Fruit fly (Drosophila melanogaster): ENCODE results near the gene Rap1.

The Rap1 gene

DNA sequence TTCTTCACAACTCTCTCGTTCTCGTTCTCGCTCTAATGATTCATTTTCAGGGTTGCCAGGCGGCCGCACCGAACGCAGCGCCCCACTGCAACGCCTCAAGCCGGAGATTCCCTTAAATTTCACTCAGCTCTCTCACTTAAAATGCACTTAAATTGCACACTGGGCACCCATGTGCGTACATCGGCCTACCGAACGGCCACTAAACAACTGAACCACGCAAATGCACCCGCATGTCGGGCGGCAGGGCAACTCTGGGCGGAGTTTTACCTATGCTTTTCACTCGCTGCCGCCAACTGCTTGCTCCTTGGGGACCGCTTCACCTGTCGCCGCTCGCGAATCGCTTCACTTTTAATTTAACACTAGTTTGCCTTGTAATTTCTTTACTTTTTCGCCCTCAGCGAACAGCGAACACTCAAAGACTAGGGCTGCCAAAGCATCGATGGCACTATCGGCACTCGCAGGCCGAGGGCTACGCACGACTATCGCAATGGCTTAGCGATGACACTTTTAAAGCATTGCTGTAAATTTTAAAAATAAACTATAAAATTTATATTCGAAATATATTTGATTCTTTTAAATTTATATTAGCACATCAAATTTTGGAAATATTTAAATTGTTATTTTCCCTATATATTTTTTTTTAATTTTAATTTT is at the start of gene Rap1 (continued):
- TF ChIP-seq CrebB (tag; optimal IDR thresholded peaks at IDR 0.05): no peak
- TF ChIP-seq ATbp (GFP tag; optimal IDR thresholded peaks at IDR 0.05): no peak
- TF ChIP-seq fru (optimal IDR thresholded peaks at IDR 0.05): no peak
- TF ChIP-seq emc (GFP tag; optimal IDR thresholded peaks at IDR 0.05): peak; percentile 18
- no peak for TF ChIP-seq sr (GFP tag; IDR thresholded peaks at IDR 0.05)
- TF ChIP-seq Hr39 (optimal IDR thresholded peaks at IDR 0.05): no peak
- TF ChIP-seq mam (GFP tag; optimal IDR thresholded peaks at IDR 0.05): peak; percentile 81
- peak; percentile 48 for TF ChIP-seq tx (GFP tag; optimal IDR thresholded peaks at IDR 0.05)
- TF ChIP-seq CG34224 (GFP tag; IDR thresholded peaks at IDR 0.05; ENCODE audit: partially characterized antibody): peak; percentile 85
- TF ChIP-seq CG8290 (GFP tag; optimal IDR thresholded peaks at IDR 0.05): peak; percentile 85
- peak in 1 of 2 experiments; percentile 55 for TF ChIP-seq CG8290 (tag; optimal IDR thresholded peaks at IDR 0.05)
- TF ChIP-seq Hmr (GFP tag; optimal IDR thresholded peaks at IDR 0.05): no peak
- 0 out of 3 replicates have a peak, but pooled peaks have one; percentile 37 for TF ChIP-seq CG11560 (tag; IDR thresholded peaks at IDR 0.05)
- TF ChIP-seq CG3838 (GFP tag; optimal IDR thresholded peaks at IDR 0.05): no peak
- peak; percentile 48; the same call in 1 of the 3 replicates for TF ChIP-seq so (GFP tag; IDR thresholded peaks at IDR 0.05)
- no peak for TF ChIP-seq CG30431 (GFP tag; optimal IDR thresholded peaks at IDR 0.05)
- peak; percentile 32 for TF ChIP-seq Abd-B (GFP tag; optimal IDR thresholded peaks at IDR 0.05)
- no peak for TF ChIP-seq da (GFP tag; optimal IDR thresholded peaks at IDR 0.05)
- peak; percentile 95 for TF ChIP-seq kay (GFP tag; optimal IDR thresholded peaks at IDR 0.05)
- TF ChIP-seq Optix (GFP tag; IDR thresholded peaks at IDR 0.05): 0 out of 3 replicates have a peak, but pooled peaks have one; percentile 35
- TF ChIP-seq tgo (GFP tag; IDR thresholded peaks at IDR 0.05): peak; percentile 76
- no peak for TF ChIP-seq CG33557 (GFP tag; optimal IDR thresholded peaks at IDR 0.05)
- no peak for TF ChIP-seq Stat92E (GFP tag; optimal IDR thresholded peaks at IDR 0.05)
- TF ChIP-seq CG4820 (GFP tag; optimal IDR thresholded peaks at IDR 0.05): peak; percentile 23
- peak; percentile 58 for TF ChIP-seq CG10959 (GFP tag; IDR thresholded peaks at IDR 0.05)
- no peak for TF ChIP-seq tio (GFP tag; optimal IDR thresholded peaks at IDR 0.05)
- TF ChIP-seq Camta (GFP tag; optimal IDR thresholded peaks at IDR 0.05): peak; percentile 50
- TF ChIP-seq mirr (GFP tag; optimal IDR thresholded peaks at IDR 0.05): peak; percentile 53
- peak; percentile 96 for TF ChIP-seq knrl (GFP tag; IDR thresholded peaks at IDR 0.05; ENCODE audit: partially characterized antibody)
- TF ChIP-seq CG10267 (tag; optimal IDR thresholded peaks at IDR 0.05): peak; percentile 71
- TF ChIP-seq CG16813 (GFP tag; IDR thresholded peaks at IDR 0.05; ENCODE audit: partially characterized antibody): peak; percentile 97
- peak; percentile 91 for TF ChIP-seq BEAF-32 (GFP tag; optimal IDR thresholded peaks at IDR 0.05)
- peak; percentile 34 for TF ChIP-seq eyg (GFP tag; optimal IDR thresholded peaks at IDR 0.05)
- peak; percentile 65 for TF ChIP-seq CG11504 (tag; optimal IDR thresholded peaks at IDR 0.05)
- peak; percentile 93 for TF ChIP-seq row (GFP tag; IDR thresholded peaks at IDR 0.05)
- peak; percentile 70 for TF ChIP-seq E2f1 (GFP tag; IDR thresholded peaks at IDR 0.05)
- no peak for TF ChIP-seq CG43689 (GFP tag; IDR thresholded peaks at IDR 0.05)
- TF ChIP-seq CG7745 (tag; optimal IDR thresholded peaks at IDR 0.05): no peak
- peak; percentile 68 for TF ChIP-seq Nf-YC (tag; optimal IDR thresholded peaks at IDR 0.05)
- TF ChIP-seq ham (GFP tag; IDR thresholded peaks at IDR 0.05): peak; percentile 7; the same call in 1 of the 2 replicates
- TF ChIP-seq CG14710 (tag; optimal IDR thresholded peaks at IDR 0.05): peak; percentile 62
- TF ChIP-seq CG10147 (GFP tag; optimal IDR thresholded peaks at IDR 0.05): peak; percentile 60
- peak; percentile 69 for TF ChIP-seq CG3281 (GFP tag; optimal IDR thresholded peaks at IDR 0.05)
- TF ChIP-seq Oli (tag; optimal IDR thresholded peaks at IDR 0.05): peak; percentile 7
- TF ChIP-seq Jarid2 (GFP tag; optimal IDR thresholded peaks at IDR 0.05): no peak
- no peak for TF ChIP-seq fd96Cb (tag; optimal IDR thresholded peaks at IDR 0.05)
- peak; percentile 52 for TF ChIP-seq pb (GFP tag; optimal IDR thresholded peaks at IDR 0.05)
- TF ChIP-seq lov (optimal IDR thresholded peaks at IDR 0.05): no peak
- TF ChIP-seq lov (GFP tag; IDR thresholded peaks at IDR 0.05): no peak
- no peak for TF ChIP-seq cad (GFP tag; optimal IDR thresholded peaks at IDR 0.05)
- peak; percentile 59 for TF ChIP-seq ci (GFP tag; IDR thresholded peaks at IDR 0.05)

Data from whole organism, embryonic.